Worm (Caenorhabditis elegans) whole organism, L2 larva: ENCODE results near the gene ani-3.

ENCODE experiments used
- F13H6.1 ChIP-seq: sonication (generic microtip); optimal IDR thresholded peaks from 2 replicates; lab custom pipeline; 2016; ENCODE audit warnings: missing genetic modification characterization, missing compliant biosample characterization
- R02D3.7 ChIP-seq: fragments of 150-350 bp; optimal IDR thresholded peaks from 2 replicates; lab custom pipeline; 2014; ENCODE audit warnings: missing biosample characterization, missing genetic modification characterization
- ZK546.5 ChIP-seq: sonication (generic microtip); optimal IDR thresholded peaks from 2 replicates; lab custom pipeline; 2017; ENCODE audit warnings: missing biosample characterization, missing genetic modification characterization
- ama-1 ChIP-seq: fragments of 150-350 bp; optimal IDR thresholded peaks from 2 replicates; lab custom pipeline; 2018; ENCODE audit warnings: inconsistent platforms
- ceh-82 ChIP-seq: fragments of 150-350 bp; optimal IDR thresholded peaks from 2 replicates; lab custom pipeline; 2014; ENCODE audit warnings: missing biosample characterization, missing genetic modification characterization
- crh-2 ChIP-seq: sonication (generic microtip); optimal IDR thresholded peaks from 2 replicates; lab custom pipeline; 2017; ENCODE audit warnings: missing biosample characterization, missing genetic modification characterization
- dmd-4 ChIP-seq: sonication (generic microtip); optimal IDR thresholded peaks from 2 replicates; lab custom pipeline; 2017; ENCODE audit warnings: missing biosample characterization, missing genetic modification characterization
- elt-1 ChIP-seq: fragments of 150-350 bp; optimal IDR thresholded peaks from 2 replicates; lab custom pipeline; 2014; ENCODE audit warnings: missing biosample characterization, missing genetic modification characterization
- elt-3 ChIP-seq: sonication (generic microtip); optimal IDR thresholded peaks from 2 replicates; lab custom pipeline; 2017; ENCODE audit warnings: missing biosample characterization, missing genetic modification characterization
- fos-1 ChIP-seq: fragments of 150-350 bp; optimal IDR thresholded peaks from 2 replicates; lab custom pipeline; 2014; ENCODE audit warnings: missing biosample characterization, missing genetic modification characterization
- gmeb-1 ChIP-seq: fragments of 150-350 bp; optimal IDR thresholded peaks from 2 replicates; lab custom pipeline; 2014; ENCODE audit warnings: missing biosample characterization, missing genetic modification characterization
- lin-13 ChIP-seq: fragments of 150-350 bp; optimal IDR thresholded peaks from 2 replicates; lab custom pipeline; 2014; ENCODE audit warnings: missing biosample characterization, missing genetic modification reagents, missing genetic modification characterization
- lin-39 ChIP-seq: fragments of 150-350 bp; optimal IDR thresholded peaks from 2 replicates; lab custom pipeline; 2014; ENCODE audit warnings: missing biosample characterization, missing genetic modification reagents, missing genetic modification characterization
- lsy-2 ChIP-seq, 2 experiments: fragments of 150-350 bp in 1 of 2; sonication (generic microtip) in 1 of 2; optimal IDR thresholded peaks; 2 replicates each; lab custom pipeline; 2014 to 2017; ENCODE audit warnings: missing biosample characterization in 2 of 2, missing genetic modification characterization in 2 of 2
- mab-5 ChIP-seq: fragments of 150-350 bp; optimal IDR thresholded peaks from 2 replicates; lab custom pipeline; 2014; ENCODE audit warnings: missing biosample characterization, missing genetic modification characterization
- mbf-1 ChIP-seq: sonication (generic microtip); optimal IDR thresholded peaks from 2 replicates; lab custom pipeline; 2017; ENCODE audit warnings: missing biosample characterization, missing genetic modification characterization
- mdl-1 ChIP-seq, 2 experiments: fragments of 150-350 bp in 1 of 2; sonication (generic microtip) in 1 of 2; optimal IDR thresholded peaks; 2 replicates each; lab custom pipeline; 2017; ENCODE audit warnings: missing biosample characterization in 2 of 2, missing genetic modification characterization in 2 of 2
- nhr-12 ChIP-seq: fragments of 150-350 bp; optimal IDR thresholded peaks from 2 replicates; lab custom pipeline; 2014; ENCODE audit warnings: missing biosample characterization, missing genetic modification characterization
- nhr-129 ChIP-seq: fragments of 150-350 bp; optimal IDR thresholded peaks from 2 replicates; lab custom pipeline; 2014; ENCODE audit warnings: missing biosample characterization, missing genetic modification characterization
- nhr-21 ChIP-seq: fragments of 150-350 bp; optimal IDR thresholded peaks from 2 replicates; lab custom pipeline; 2014; ENCODE audit warnings: missing biosample characterization, missing genetic modification characterization
- nhr-23 ChIP-seq: fragments of 150-350 bp; optimal IDR thresholded peaks from 2 replicates; lab custom pipeline; 2014; ENCODE audit warnings: missing biosample characterization, missing genetic modification reagents, missing genetic modification characterization
- nhr-237 ChIP-seq: fragments of 150-350 bp; optimal IDR thresholded peaks from 2 replicates; lab custom pipeline; 2014; ENCODE audit warnings: missing biosample characterization, missing genetic modification characterization
- nhr-25 ChIP-seq: fragments of 150-350 bp; sonication (generic microtip); optimal IDR thresholded peaks from 3 replicates; lab custom pipeline; 2014; ENCODE audit warnings: missing biosample characterization, missing genetic modification characterization
- nhr-6 ChIP-seq: fragments of 150-350 bp; optimal IDR thresholded peaks from 2 replicates; lab custom pipeline; 2014; ENCODE audit warnings: missing biosample characterization, missing genetic modification characterization
- nhr-77 ChIP-seq: fragments of 150-350 bp; optimal IDR thresholded peaks from 2 replicates; lab custom pipeline; 2014; ENCODE audit warnings: missing biosample characterization, missing genetic modification characterization
- peb-1 ChIP-seq: fragments of 150-350 bp; optimal IDR thresholded peaks from 2 replicates; lab custom pipeline; 2014; ENCODE audit warnings: missing biosample characterization, missing genetic modification characterization
- sma-9 ChIP-seq, 2 experiments: fragments of 150-350 bp in 1 of 2; sonication (generic microtip) in 1 of 2; optimal IDR thresholded peaks; 2 replicates each; lab custom pipeline; 2014 to 2016; ENCODE audit warnings: missing genetic modification characterization in 2 of 2, mild to moderate bottlenecking in 1 of 2, missing biosample characterization in 1 of 2, missing compliant biosample characterization in 1 of 2, missing genetic modification reagents in 1 of 2, moderate library complexity in 1 of 2
- unc-55 ChIP-seq: fragments of 150-350 bp; sonication (generic microtip); optimal IDR thresholded peaks from 3 replicates; lab custom pipeline; 2014; ENCODE audit warnings: missing biosample characterization, missing genetic modification reagents, missing genetic modification characterization
- unc-62 ChIP-seq: fragments of 150-350 bp; optimal IDR thresholded peaks from 2 replicates; lab custom pipeline; 2014; ENCODE audit warnings: missing biosample characterization, missing genetic modification reagents, missing genetic modification characterization
- zag-1 ChIP-seq: fragments of 150-350 bp; optimal IDR thresholded peaks from 2 replicates; lab custom pipeline; 2014; ENCODE audit warnings: missing biosample characterization, missing genetic modification characterization
- ztf-1 ChIP-seq: fragments of 200-800 bp; sonication (Bioruptor generic); conservative IDR thresholded peaks from 2 replicates; pipeline ENCODE4 v1.3.6; 2022; ENCODE audit warnings: missing genetic modification characterization, missing compliant biosample characterization
- ztf-11 ChIP-seq: sonication (generic microtip); optimal IDR thresholded peaks from 2 replicates; lab custom pipeline; 2017; ENCODE audit warnings: missing biosample characterization, missing genetic modification characterization
- ztf-4 ChIP-seq: fragments of 150-350 bp; optimal IDR thresholded peaks from 2 replicates; lab custom pipeline; 2014; ENCODE audit warnings: missing biosample characterization, missing genetic modification characterization

ani-3 gene

DNA sequence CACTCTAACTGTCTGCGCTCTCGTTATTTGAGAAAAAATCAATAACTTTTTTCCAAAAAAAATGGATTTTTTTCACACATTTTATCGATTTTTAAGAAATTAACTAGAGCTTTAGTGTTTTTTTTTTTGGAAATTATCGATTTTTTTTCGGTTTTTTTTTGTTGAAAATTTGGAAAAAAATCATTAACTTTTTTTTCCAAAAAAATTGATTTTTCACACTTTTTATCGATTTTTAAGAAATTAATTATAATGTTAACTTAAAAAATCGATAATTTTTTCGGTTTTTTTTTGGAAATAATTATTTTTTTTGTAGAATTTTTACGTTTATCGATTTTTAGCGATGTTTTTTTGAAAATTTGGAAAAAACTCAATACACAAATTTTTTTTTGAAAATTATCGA, 46.7 kb downstream of the ani-3 start:
- TF ChIP-seq ztf-1 (GFP tag; lab: Robert Waterston, UW) (no peak), mab-5 (tag; lab: Kevin White, UChicago) (no peak), ceh-82 (tag; lab: Kevin White, UChicago) (no peak), F13H6.1 (no peak), ztf-11 (tag; lab: Kevin White, UChicago) (no peak), nhr-6 (no peak), ama-1 (lab: Kevin White, UChicago) (no peak), nhr-77 (tag; lab: Kevin White, UChicago) (no peak), dmd-4 (tag; lab: Kevin White, UChicago) (no peak), elt-1 (tag; lab: Kevin White, UChicago) (no peak), lin-13 (no peak), ZK546.5 (tag; lab: Kevin White, UChicago) (no peak)
- TF ChIP-seq, all 48 proteins: peak for 0

DNA sequence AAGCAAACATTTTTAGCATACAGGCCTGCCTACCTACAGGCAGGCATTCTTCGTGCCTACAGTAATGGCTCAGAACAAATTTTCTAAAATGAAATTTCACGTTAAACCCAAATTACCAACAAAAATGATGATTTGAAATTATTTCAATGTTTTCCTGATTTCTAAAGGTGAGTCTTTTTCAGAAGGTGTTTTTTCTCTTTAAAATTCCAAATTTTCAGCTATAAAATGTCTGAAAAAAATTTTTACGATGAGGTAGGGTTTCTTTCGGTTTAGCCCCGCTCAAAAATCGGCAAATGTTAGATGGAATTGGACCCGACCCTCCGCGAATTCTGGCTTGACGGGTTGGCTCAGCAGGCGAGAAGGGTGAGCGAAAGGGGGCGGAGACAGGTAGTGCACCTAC, 48.3 kb downstream of the ani-3 start, which contains the start of gene W04E12.5:
Gene W04E12.5 (plus strand): TSS at position 301 of the 400 bp plus-strand sequence.
- TF ChIP-seq fos-1 (tag; lab: Kevin White, UChicago) (no peak), ztf-11 (tag; lab: Kevin White, UChicago) (no peak), elt-3 (tag; lab: Kevin White, UChicago) (no peak), nhr-129 (tag; lab: Kevin White, UChicago) (no peak), lsy-2 (tag; optimal IDR thresholded peaks at IDR 0.05; lab: Kevin White, UChicago) (no peak), ama-1 (lab: Kevin White, UChicago) (no peak), F13H6.1 (no peak), nhr-21 (no peak), nhr-23 (tag; lab: Kevin White, UChicago) (no peak), unc-55 (GFP tag; lab: Kevin White, UChicago) (no peak), ztf-4 (tag; lab: Kevin White, UChicago) (no peak), nhr-25 (tag; lab: Kevin White, UChicago) (no peak), nhr-12 (tag; lab: Kevin White, UChicago) (no peak), zag-1 (tag; lab: Kevin White, UChicago) (no peak), sma-9 (GFP tag; optimal IDR thresholded peaks at IDR 0.05; lab: Kevin White, UChicago) (no peak), sma-9 (tag; optimal IDR thresholded peaks at IDR 0.05; lab: Kevin White, UChicago) (no peak), crh-2 (tag; lab: Kevin White, UChicago) (no peak)
- TF ChIP-seq, all 48 proteins: peak for 0

DNA sequence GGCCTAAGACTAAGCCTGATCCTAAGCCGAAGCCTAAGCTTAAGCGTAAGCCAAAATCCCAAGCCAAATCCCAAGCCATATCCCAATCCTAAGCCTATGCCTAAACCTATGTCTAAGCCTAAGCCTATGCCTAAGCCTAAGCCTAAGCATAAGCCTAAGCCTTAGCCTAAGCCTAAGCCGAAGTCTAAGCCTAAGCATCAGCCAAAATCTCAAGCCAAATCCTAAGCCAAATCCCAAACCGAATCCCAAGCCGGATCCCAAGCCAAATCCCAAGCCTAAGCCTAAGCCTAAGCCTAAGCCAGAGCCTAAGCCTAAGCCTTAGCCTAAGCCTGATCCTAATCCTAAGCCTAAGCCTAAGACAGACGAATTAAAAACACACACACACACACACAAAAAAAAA, 49.6 kb downstream of the ani-3 start:
- TF ChIP-seq nhr-129 (tag; lab: Kevin White, UChicago) (no peak), nhr-6 (no peak), R02D3.7 (tag; lab: Kevin White, UChicago) (no peak), mbf-1 (tag; lab: Kevin White, UChicago) (no peak), lin-39 (tag; lab: Kevin White, UChicago) (no peak), mdl-1 (tag; optimal IDR thresholded peaks at IDR 0.05; lab: Kevin White, UChicago) (no peak), gmeb-1 (no peak), nhr-237 (no peak), unc-62 (GFP tag; lab: Kevin White, UChicago) (no peak), crh-2 (tag; lab: Kevin White, UChicago) (no peak), ZK546.5 (tag; lab: Kevin White, UChicago) (no peak), nhr-12 (tag; lab: Kevin White, UChicago) (no peak)

DNA sequence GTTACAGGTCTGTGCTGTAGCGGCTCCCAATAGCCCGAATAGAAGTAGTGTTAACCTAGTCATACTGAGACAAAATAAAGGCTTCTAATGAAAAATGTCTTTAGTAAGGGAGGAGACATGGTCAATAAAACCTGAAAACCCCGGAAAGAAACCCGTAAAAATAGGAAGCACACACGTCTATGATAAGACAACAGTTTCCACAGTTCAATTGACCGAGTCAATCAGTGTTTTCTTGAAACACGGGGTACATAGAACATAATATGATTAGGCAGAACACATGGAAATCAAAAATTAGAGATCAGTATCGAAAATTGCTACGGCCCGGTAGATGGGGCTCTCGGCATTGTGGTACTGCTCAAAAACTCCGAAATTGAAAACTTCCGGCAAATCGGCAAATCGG, 53.6 kb downstream of the ani-3 start, which contains the start of gene clec-49:
Gene clec-49 (minus strand): TSS at position 103 of the 400 bp plus-strand sequence.
- no peak for TF ChIP-seq dmd-4 (tag; lab: Kevin White, UChicago)
- no peak for TF ChIP-seq nhr-6
- TF ChIP-seq sma-9 (GFP tag; optimal IDR thresholded peaks at IDR 0.05; lab: Kevin White, UChicago), result peak; percentile 15
- TF ChIP-seq sma-9 (tag; optimal IDR thresholded peaks at IDR 0.05; lab: Kevin White, UChicago), result no peak
- no peak for TF ChIP-seq lsy-2 (tag; optimal IDR thresholded peaks at IDR 0.05; lab: Kevin White, UChicago)
- TF ChIP-seq peb-1, result no peak

DNA sequence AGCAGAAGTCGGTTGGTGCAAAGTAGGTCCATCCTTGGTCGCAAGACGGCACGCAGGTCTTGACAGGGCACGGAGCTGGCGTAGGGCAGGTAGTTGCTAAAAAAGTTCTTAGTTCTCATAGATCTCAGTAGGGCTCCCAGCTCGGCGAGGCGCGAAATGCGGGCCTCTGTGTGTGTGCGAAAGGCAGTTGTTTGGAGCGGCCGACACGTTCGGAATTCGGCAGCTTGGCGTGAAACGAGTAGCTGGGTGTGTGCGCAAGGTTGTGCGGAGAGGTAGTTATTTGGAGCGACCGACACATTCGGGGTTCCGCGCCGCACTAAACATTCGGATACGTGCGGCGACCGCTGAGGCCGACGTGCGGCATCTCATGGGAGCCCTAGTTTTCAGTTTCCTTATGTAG, 55.3 kb downstream of the ani-3 start:
- TF ChIP-seq sma-9 (GFP tag; optimal IDR thresholded peaks at IDR 0.05; lab: Kevin White, UChicago), result no peak
- no peak for TF ChIP-seq sma-9 (tag; optimal IDR thresholded peaks at IDR 0.05; lab: Kevin White, UChicago)
- TF ChIP-seq dmd-4 (tag; lab: Kevin White, UChicago), result no peak
- TF ChIP-seq, all 48 proteins: peak for 0
